Fruit fly (Drosophila melanogaster) whole organism, prepupa: Measurements from ENCODE around the gene CG45067.

Experiments
- CG11902 ChIP-seq: fragments of 200-800 bp; sonication (Bioruptor generic); optimal IDR thresholded peaks from 3 replicates; lab custom pipeline; 2016; ENCODE audit warnings: missing biosample characterization, missing genetic modification characterization
- CG31627 ChIP-seq: fragments of 200-800 bp; sonication (Bioruptor generic); optimal IDR thresholded peaks from 3 replicates; lab custom pipeline; 2016; ENCODE audit warnings: missing biosample characterization, missing genetic modification characterization
- CG3919 ChIP-seq: fragments of 200-800 bp; sonication (Bioruptor generic); optimal IDR thresholded peaks from 3 replicates; lab custom pipeline; 2016; ENCODE audit warnings: missing biosample characterization, missing genetic modification characterization
- CG4318 ChIP-seq: fragments of 200-800 bp; sonication (Bioruptor generic); optimal IDR thresholded peaks from 3 replicates; lab custom pipeline; 2017; ENCODE audit warnings: missing biosample characterization, mild to moderate bottlenecking, missing genetic modification characterization
- CG6276 ChIP-seq: fragments of 200-800 bp; sonication (Bioruptor generic); optimal IDR thresholded peaks from 2 replicates; lab custom pipeline; 2017; ENCODE audit warnings: missing biosample characterization, mild to moderate bottlenecking, missing genetic modification characterization
- CG7368 ChIP-seq: fragments of 200-800 bp; sonication (Bioruptor generic); optimal IDR thresholded peaks from 3 replicates; lab custom pipeline; 2016; ENCODE audit warnings: missing biosample characterization, missing genetic modification characterization
- Gug ChIP-seq: fragments of 200-800 bp; sonication (Bioruptor generic); IDR thresholded peaks from 2 replicates; pipeline ENCODE4 v1.3.6; 2022; ENCODE audit warnings: missing biosample characterization, missing genetic modification characterization
- Hr39 ChIP-seq: fragments of 200-800 bp; sonication (Bioruptor generic); optimal IDR thresholded peaks from 2 replicates; lab custom pipeline; 2016; ENCODE audit warnings: missing biosample characterization, missing genetic modification characterization
- Smox ChIP-seq: fragments of 200-800 bp; sonication (Bioruptor generic); optimal IDR thresholded peaks from 3 replicates; lab custom pipeline; 2016; ENCODE audit warnings: missing biosample characterization, missing genetic modification characterization
- cyc ChIP-seq: fragments of 200-800 bp; sonication (Bioruptor generic); optimal IDR thresholded peaks from 3 replicates; lab custom pipeline; 2016; ENCODE audit warnings: missing biosample characterization, missing genetic modification characterization
- dsx ChIP-seq: fragments of 200-800 bp; optimal IDR thresholded peaks from 3 replicates; lab custom pipeline; 2019; ENCODE audit warnings: missing biosample characterization, mild to moderate bottlenecking, missing genetic modification characterization, moderate library complexity; ENCODE audit not compliant: poor library complexity, severe bottlenecking
- fd85E ChIP-seq: fragments of 200-800 bp; sonication (Bioruptor generic); optimal IDR thresholded peaks from 3 replicates; lab custom pipeline; 2016; ENCODE audit warnings: missing biosample characterization, missing genetic modification characterization
- net ChIP-seq: fragments of 200-800 bp; sonication (Bioruptor generic); optimal IDR thresholded peaks from 3 replicates; lab custom pipeline; 2016; ENCODE audit warnings: missing biosample characterization, missing genetic modification characterization

DNA sequence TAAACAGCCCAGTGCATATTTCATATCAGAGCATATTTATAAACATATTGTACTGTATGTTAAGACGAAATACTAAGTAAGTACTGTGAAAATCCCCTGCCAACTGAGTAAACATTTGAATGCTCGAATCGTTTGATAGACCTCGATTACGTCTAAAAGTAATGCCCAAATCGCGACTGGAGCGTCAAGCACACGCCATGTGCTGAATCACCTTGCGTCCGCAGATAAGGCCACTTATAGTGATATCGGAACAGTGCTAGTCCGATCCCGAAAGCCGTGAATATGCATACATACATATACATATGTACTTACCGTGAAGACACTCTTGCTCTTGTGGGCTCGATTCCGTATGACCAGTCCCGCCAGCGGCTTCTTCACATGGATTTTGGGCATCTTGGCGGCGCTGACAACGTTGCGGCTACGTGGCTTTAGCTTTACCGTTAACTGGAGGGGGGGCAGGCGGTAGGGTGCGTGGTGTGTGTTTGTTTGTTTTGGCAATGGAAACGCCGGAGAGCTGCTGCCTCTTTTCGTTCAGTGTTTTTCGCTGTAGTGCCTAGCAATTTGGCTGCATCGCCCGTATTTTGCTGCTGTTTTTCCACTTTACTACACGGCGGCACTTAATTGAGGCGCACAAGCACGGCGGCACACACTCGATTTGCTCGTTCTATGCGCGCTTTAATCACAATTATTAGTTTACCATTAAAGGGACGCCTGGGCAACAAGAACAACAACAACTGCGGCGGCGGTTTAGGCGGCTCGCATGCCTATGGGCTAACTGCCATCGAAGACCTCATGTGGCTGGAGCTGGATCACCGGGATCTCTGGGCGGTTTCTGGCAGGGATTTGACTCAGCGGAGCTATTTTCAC, 28.5 kb upstream of the CG45067 start:
- TF ChIP-seq CG3919 (no peak), CG31627 (GFP tag; lab: Kevin White, UChicago) (no peak), Hr39 (GFP tag; lab: Kevin White, UChicago) (no peak), net (GFP tag; lab: Kevin White, UChicago) (no peak), CG11902 (GFP tag; lab: Kevin White, UChicago) (no peak), Gug (GFP tag; lab: Robert Waterston, UW) (no peak), CG7368 (GFP tag; lab: Kevin White, UChicago) (no peak), Smox (no peak), cyc (GFP tag; lab: Kevin White, UChicago) (no peak), fd85E (GFP tag; lab: Kevin White, UChicago) (no peak), CG4318 (GFP tag; lab: Kevin White, UChicago) (no peak), dsx (GFP tag; lab: Kevin White, UChicago) (no peak), CG6276 (GFP tag; lab: Kevin White, UChicago) (no peak)
